Fruit fly (Drosophila melanogaster) S2 (cell line): ENCODE data around the gene CG12730.

Experiments used
- CG8478 ChIP-seq: fragments of >200 bp; optimal IDR thresholded peaks from 2 replicates; lab custom pipeline; 2018
- CTCF ChIP-seq, 2 experiments: fragments of >200 bp; optimal IDR thresholded peaks; 2 replicates each; lab custom pipeline; 2018

DNA sequence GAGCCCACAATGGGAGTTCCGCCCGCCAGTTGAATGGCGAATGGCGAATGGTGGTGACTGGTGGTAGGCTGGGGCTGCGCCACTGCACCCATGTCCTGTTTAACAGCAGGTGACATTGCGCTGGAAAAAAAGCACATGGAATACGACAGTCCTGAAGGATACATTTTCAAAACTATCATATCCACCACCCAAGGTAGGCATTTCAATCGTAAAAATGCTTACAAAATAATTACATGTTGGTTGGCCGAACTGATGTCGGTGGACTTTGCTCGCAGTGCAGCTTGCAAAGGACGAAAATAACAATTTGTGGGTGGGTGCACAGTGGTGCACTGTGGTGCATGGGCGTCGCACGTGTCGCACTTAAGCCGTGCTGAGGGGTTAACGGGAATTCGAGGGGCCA lies 12.5 kb upstream of the CG12730 start:
- TF ChIP-seq CG8478 (lab: Kevin White, UChicago), result no peak
- no peak for TF ChIP-seq CTCF (optimal IDR thresholded peaks at IDR 0.05; lab: Kevin White, UChicago)
